Worm (Caenorhabditis elegans): ENCODE results near the gene tbc-10.

ce11 chrIII:936037-936507 lies 47.0 kb upstream of the tbc-10 start, which contains the start of gene fbxa-55:
- TF ChIP-seq cog-1 (tag; optimal IDR thresholded peaks at IDR 0.05) (no peak), ref-1 (GFP tag; conservative IDR thresholded peaks at IDR 0.05) (no peak), ztf-23 (GFP tag; IDR thresholded peaks at IDR 0.05) (no peak), flt-1 (GFP tag; IDR thresholded peaks at IDR 0.05) (no peak), med-1 (GFP tag; optimal IDR thresholded peaks at IDR 0.05; ENCODE audit: insufficient read depth) (no peak), T22C8.4 (GFP tag; IDR thresholded peaks at IDR 0.05) (no peak), ztf-29 (GFP tag; IDR thresholded peaks at IDR 0.05) (no peak), klf-2 (GFP tag; conservative IDR thresholded peaks at IDR 0.05) (no peak)
